Fruit fly (Drosophila melanogaster): ENCODE measurements around the gene chinmo.

The chinmo gene

DNA sequence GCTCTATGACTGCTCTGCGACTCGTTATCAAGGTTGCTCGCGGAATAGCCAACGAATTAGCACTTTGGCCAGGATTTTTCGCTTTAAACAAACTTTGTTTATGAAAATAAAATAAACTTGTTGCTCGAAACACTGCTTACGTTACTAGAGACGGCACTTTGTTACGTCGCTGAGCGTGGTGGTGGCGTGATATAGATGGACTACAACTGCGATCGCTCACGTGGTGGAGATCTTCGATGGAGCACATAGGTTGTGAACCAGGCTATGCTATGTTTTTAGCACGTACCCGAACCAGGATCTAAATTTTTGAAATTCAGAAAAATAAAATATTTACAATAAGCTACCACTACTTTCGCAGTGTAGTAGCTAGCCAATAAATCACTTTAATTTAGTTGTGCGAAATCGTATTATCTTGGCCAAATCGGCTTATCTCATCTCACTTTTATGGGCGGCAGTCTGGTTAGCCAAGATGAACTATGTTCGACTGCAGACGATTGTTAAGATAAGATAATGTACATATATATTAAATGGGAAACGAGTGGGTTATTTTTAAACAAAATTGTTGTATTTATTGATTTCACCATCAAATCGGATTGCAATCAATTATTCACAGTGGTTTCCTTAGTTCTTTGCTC is 64.8 kb downstream of the chinmo start, which contains the start of gene frtz (continued):
- no peak for TF ChIP-seq CG7928 (GFP tag; optimal IDR thresholded peaks at IDR 0.05)
- TF ChIP-seq sim (GFP tag; IDR thresholded peaks at IDR 0.05): no peak
- TF ChIP-seq hb (GFP tag; IDR thresholded peaks at IDR 0.05; ENCODE audit: partially characterized antibody): peak; percentile 66
- no peak for TF ChIP-seq Poxn (GFP tag; IDR thresholded peaks at IDR 0.05)
- TF ChIP-seq CG31441 (GFP tag; IDR thresholded peaks at IDR 0.05): no peak; the same call in 1 of the 2 replicates
- TF ChIP-seq CG6272 (GFP tag; IDR thresholded peaks at IDR 0.05): no peak
- no peak for TF ChIP-seq caup (GFP tag; optimal IDR thresholded peaks at IDR 0.05; ENCODE audit: severe bottlenecking)
- TF ChIP-seq Lpt (GFP tag; optimal IDR thresholded peaks at IDR 0.05): no peak
- no peak for TF ChIP-seq Max (GFP tag; optimal IDR thresholded peaks at IDR 0.05)
- TF ChIP-seq Chrac-16 (GFP tag; optimal IDR thresholded peaks at IDR 0.05): no peak
- peak; percentile 53; the same call in 1 of the 2 replicates for TF ChIP-seq tna (GFP tag; IDR thresholded peaks at IDR 0.05; ENCODE audit: partially characterized antibody)
- TF ChIP-seq CG9797 (GFP tag; optimal IDR thresholded peaks at IDR 0.05): peak; percentile 55
- TF ChIP-seq Antp (GFP tag; optimal IDR thresholded peaks at IDR 0.05): no peak
- TF ChIP-seq CG1603 (tag; optimal IDR thresholded peaks at IDR 0.05): no peak
- TF ChIP-seq Dip2 (GFP tag; IDR thresholded peaks at IDR 0.05): no peak
- no peak for TF ChIP-seq CG11560 (tag; IDR thresholded peaks at IDR 0.05)
- peak; percentile 62 for TF ChIP-seq Doc3 (GFP tag; IDR thresholded peaks at IDR 0.05; ENCODE audit: partially characterized antibody)
- no peak for TF ChIP-seq gcm (GFP tag; optimal IDR thresholded peaks at IDR 0.05)
- no peak for TF ChIP-seq CG15269 (tag; optimal IDR thresholded peaks at IDR 0.05)
- TF ChIP-seq tap (tag; optimal IDR thresholded peaks at IDR 0.05): no peak
- TF ChIP-seq YL-1 (GFP tag; optimal IDR thresholded peaks at IDR 0.05): peak; percentile 69
- no peak for TF ChIP-seq sisA (GFP tag; IDR thresholded peaks at IDR 0.05)
- peak; percentile 21 for TF ChIP-seq bcd (GFP tag; optimal IDR thresholded peaks at IDR 0.05)
- no peak for TF ChIP-seq CG15601 (tag; optimal IDR thresholded peaks at IDR 0.05)
- no peak for TF ChIP-seq Ravus (GFP tag; IDR thresholded peaks at IDR 0.05)
- no peak for TF ChIP-seq dmrt99B (tag; optimal IDR thresholded peaks at IDR 0.05)
- TF ChIP-seq gce (GFP tag; IDR thresholded peaks at IDR 0.05): no peak
- TF ChIP-seq grn (GFP tag; optimal IDR thresholded peaks at IDR 0.05): peak; percentile 42
- no peak for TF ChIP-seq zen (tag; optimal IDR thresholded peaks at IDR 0.05)
- TF ChIP-seq ci (GFP tag; IDR thresholded peaks at IDR 0.05): peak; percentile 41; the same call in 2 of the 3 replicates
- no peak for TF ChIP-seq B-H1 (GFP tag; IDR thresholded peaks at IDR 0.05)
- TF ChIP-seq Stat92E (GFP tag; optimal IDR thresholded peaks at IDR 0.05): no peak
- TF ChIP-seq sens (GFP tag): peak; percentile 24
- no peak for TF ChIP-seq cwo (GFP tag; optimal IDR thresholded peaks at IDR 0.05)
- TF ChIP-seq D19B (GFP tag; optimal IDR thresholded peaks at IDR 0.05): no peak
- peak; percentile 3 for TF ChIP-seq HLHmδ (GFP tag; optimal IDR thresholded peaks at IDR 0.05)
- TF ChIP-seq Fer3 (tag; optimal IDR thresholded peaks at IDR 0.05): no peak
- no peak for TF ChIP-seq CG15011 (GFP tag; optimal IDR thresholded peaks at IDR 0.05)
- no peak for TF ChIP-seq sc (optimal IDR thresholded peaks at IDR 0.05)
- TF ChIP-seq sc (GFP tag; optimal IDR thresholded peaks at IDR 0.05): no peak
- no peak for TF ChIP-seq cato (GFP tag; optimal IDR thresholded peaks at IDR 0.05; ENCODE audit: borderline replicate concordance)
- peak; percentile 78 for TF ChIP-seq Scr (GFP tag; IDR thresholded peaks at IDR 0.05; ENCODE audit: partially characterized antibody)
- no peak for TF ChIP-seq CG1529 (GFP tag; optimal IDR thresholded peaks at IDR 0.05)
- no peak for TF ChIP-seq GATAe (GFP tag; conservative IDR thresholded peaks at IDR 0.05)
- no peak for TF ChIP-seq Spps (tag; optimal IDR thresholded peaks at IDR 0.05)
- TF ChIP-seq MBD-R2 (GFP tag; IDR thresholded peaks at IDR 0.05): peak; percentile 79
- TF ChIP-seq ewg (GFP tag; optimal IDR thresholded peaks at IDR 0.05): no peak
- TF ChIP-seq ssp (GFP tag; IDR thresholded peaks at IDR 0.05): no peak
- no peak for TF ChIP-seq NfI (GFP tag; optimal IDR thresholded peaks at IDR 0.05)
- TF ChIP-seq mam (GFP tag; optimal IDR thresholded peaks at IDR 0.05): peak; percentile 2
